Worm (Caenorhabditis elegans): ENCODE results near the gene mig-10.

- TF ChIP-seq ceh-16 (tag; optimal IDR thresholded peaks at IDR 0.05) (no peak), ztf-1 (GFP tag; conservative IDR thresholded peaks at IDR 0.05) (no peak), gmeb-1 (tag; optimal IDR thresholded peaks at IDR 0.05) (no peak), nhr-11 (tag; optimal IDR thresholded peaks at IDR 0.05) (no peak), fos-1 (tag; optimal IDR thresholded peaks at IDR 0.05) (peak; percentile 20), unc-39 (tag; optimal IDR thresholded peaks at IDR 0.05) (no peak), nhr-23 (tag; optimal IDR thresholded peaks at IDR 0.05) (no peak), egl-27 (tag; optimal IDR thresholded peaks at IDR 0.05) (no peak), elt-3 (tag; optimal IDR thresholded peaks at IDR 0.05) (no peak), mdl-1 (tag; optimal IDR thresholded peaks at IDR 0.05) (no peak)
Measured at ce11 chrIII:8268296-8268695, 10.6 kb upstream of the mig-10 start, which contains the start of the genes F09G8.7 and crn-7.

Data from whole organism, L2 larva.